Fruit fly (Drosophila melanogaster) whole organism, prepupa: ENCODE data around the gene CG11035.

Source experiments
- CG7368 ChIP-seq: fragments of 200-800 bp; sonication (Bioruptor generic); optimal IDR thresholded peaks from 3 replicates; lab custom pipeline; 2016; ENCODE audit warnings: missing biosample characterization, missing genetic modification characterization
- CG8319 ChIP-seq: fragments of 200-800 bp; sonication (Bioruptor generic); optimal IDR thresholded peaks from 3 replicates; lab custom pipeline; 2016; ENCODE audit warnings: missing biosample characterization, missing genetic modification characterization
- OdsH ChIP-seq: fragments of 200-800 bp; sonication (Bioruptor generic); optimal IDR thresholded peaks from 3 replicates; lab custom pipeline; 2016; ENCODE audit warnings: missing biosample characterization, missing genetic modification characterization
- spab ChIP-seq: fragments of 200-800 bp; sonication (Bioruptor generic); optimal IDR thresholded peaks from 2 replicates; lab custom pipeline; 2017; ENCODE audit warnings: missing biosample characterization, mild to moderate bottlenecking, missing genetic modification characterization, missing genetic modification reagents

DNA sequence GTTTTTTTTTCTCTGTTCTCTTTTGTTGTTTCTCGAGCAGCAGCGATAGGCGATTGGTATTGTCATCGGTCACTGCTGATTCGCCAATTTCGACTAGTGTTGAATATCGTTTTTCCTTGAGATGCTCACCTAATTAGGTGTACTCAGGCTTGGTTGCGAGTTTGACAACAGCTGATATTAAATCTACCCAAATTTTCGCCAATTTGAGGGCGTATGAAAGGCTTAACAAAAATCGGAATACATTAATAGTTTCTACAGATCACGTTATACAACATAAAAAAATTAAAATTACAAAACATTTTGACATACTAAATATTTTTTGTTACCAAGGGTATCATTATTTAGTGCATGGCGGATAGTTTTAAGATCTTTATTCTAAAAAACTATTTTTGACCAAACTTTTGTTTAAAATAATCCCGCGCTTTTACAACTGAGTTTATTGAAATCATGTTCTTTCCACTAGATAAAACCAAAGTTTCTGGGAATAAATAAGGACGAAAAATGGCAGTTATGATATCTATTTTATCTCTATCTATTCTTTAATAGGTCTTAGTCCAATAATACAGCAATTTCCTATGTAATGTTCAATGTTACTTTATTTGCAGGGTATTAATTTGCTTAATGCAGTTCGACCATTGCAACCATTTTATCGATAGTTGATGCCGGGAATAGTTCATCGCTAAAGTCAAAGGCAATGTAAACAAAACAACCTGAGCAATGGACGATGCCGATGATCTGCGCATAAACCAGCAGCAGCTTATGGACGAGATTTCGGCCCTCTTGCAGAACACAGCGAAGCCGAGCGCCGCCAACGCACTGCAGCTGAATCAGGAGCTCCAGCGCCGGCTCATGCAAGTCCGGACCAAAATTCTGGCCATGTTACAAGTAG lies 19.4 kb downstream of the CG11035 start, which contains the start of the genes CG10435 and Pbp95:
- no peak for TF ChIP-seq OdsH (GFP tag; lab: Kevin White, UChicago)
- TF ChIP-seq CG8319 (GFP tag; lab: Kevin White, UChicago), result no peak
- TF ChIP-seq spab (GFP tag; lab: Kevin White, UChicago), result no peak
- TF ChIP-seq CG7368 (GFP tag; lab: Kevin White, UChicago), result peak; percentile 37
